Worm (Caenorhabditis elegans) whole organism, L2 larva: ENCODE data around the gene Y32B12B.2.

ENCODE experiments used
- elt-3 ChIP-seq: sonication (generic microtip); optimal IDR thresholded peaks from 2 replicates; lab custom pipeline; 2017; ENCODE audit warnings: missing biosample characterization, missing genetic modification characterization
- snpc-4 ChIP-seq: fragments of 150-350 bp; optimal IDR thresholded peaks from 2 replicates; lab custom pipeline; 2014; ENCODE audit warnings: missing biosample characterization, missing genetic modification characterization
- unc-62 ChIP-seq: fragments of 150-350 bp; optimal IDR thresholded peaks from 2 replicates; lab custom pipeline; 2014; ENCODE audit warnings: missing biosample characterization, missing genetic modification reagents, missing genetic modification characterization

DNA sequence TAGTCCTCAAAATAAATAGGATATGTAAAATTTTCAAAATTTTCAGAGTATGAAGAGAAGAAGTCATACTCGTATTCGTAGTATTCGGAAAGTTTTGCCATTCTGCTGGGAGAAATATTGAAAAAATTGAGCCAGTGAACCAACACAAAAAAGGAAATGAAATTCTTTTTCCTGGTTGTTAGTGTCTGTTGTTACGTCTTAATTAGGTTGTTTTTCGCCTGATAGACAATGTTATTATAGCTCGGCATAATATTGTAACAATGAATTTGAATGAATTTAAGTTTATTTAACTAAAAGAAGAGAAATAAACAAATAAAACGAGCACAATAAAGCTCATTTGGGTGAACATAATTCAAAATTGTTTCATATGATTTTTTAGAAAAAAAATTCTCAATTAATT lies 50.2 kb downstream of the Y32B12B.2 start, which contains the start of gene srw-73:
- TF ChIP-seq snpc-4 (tag; lab: Kevin White, UChicago) = no peak
- no peak for TF ChIP-seq unc-62 (GFP tag; lab: Kevin White, UChicago)
- no peak for TF ChIP-seq elt-3 (tag; lab: Kevin White, UChicago)
